Fruit fly (Drosophila melanogaster) whole organism, embryonic: ENCODE measurements around the gene CG14277.

Experiments used
- Aef1 ChIP-seq: fragments of 200-800 bp; sonication (Bioruptor generic); IDR thresholded peaks from 3 replicates; pipeline ENCODE4 v1.3.6; 2022; ENCODE audit warnings: missing biosample characterization, missing genetic modification characterization
- Asciz ChIP-seq: fragments of 200-800 bp; sonication (Bioruptor generic); optimal IDR thresholded peaks from 2 replicates; lab custom pipeline; 2017; ENCODE audit warnings: missing biosample characterization, mild to moderate bottlenecking, missing genetic modification characterization, missing genetic modification reagents
- Atf-2 ChIP-seq: fragments of 200-800 bp; sonication (Bioruptor generic); optimal IDR thresholded peaks from 2 replicates; lab custom pipeline; 2016; ENCODE audit warnings: missing biosample characterization, missing genetic modification characterization
- B-H1 ChIP-seq: fragments of 200-800 bp; sonication (Bioruptor generic); IDR thresholded peaks from 3 replicates; pipeline ENCODE4 v1.3.6; 2022; ENCODE audit warnings: missing biosample characterization, missing genetic modification characterization
- BtbVII ChIP-seq: fragments of 200-800 bp; sonication (Bioruptor generic); optimal IDR thresholded peaks from 3 replicates; lab custom pipeline; 2017; ENCODE audit warnings: missing biosample characterization, mild to moderate bottlenecking, missing genetic modification characterization
- CG1233 ChIP-seq: fragments of 200-800 bp; sonication (Bioruptor generic); optimal IDR thresholded peaks from 4 replicates; lab custom pipeline; 2018; ENCODE audit warnings: missing biosample characterization, mild to moderate bottlenecking, missing genetic modification characterization
- CG12744 ChIP-seq: fragments of 200-800 bp; sonication (Bioruptor generic); optimal IDR thresholded peaks from 2 replicates; lab custom pipeline; 2016; ENCODE audit warnings: missing biosample characterization, missing genetic modification characterization
- CG13624 ChIP-seq: fragments of 200-800 bp; sonication (Bioruptor generic); optimal IDR thresholded peaks from 2 replicates; lab custom pipeline; 2016; ENCODE audit warnings: missing biosample characterization, missing genetic modification characterization
- CG13894 ChIP-seq: fragments of 200-800 bp; sonication (Bioruptor generic); optimal IDR thresholded peaks from 3 replicates; lab custom pipeline; 2018; ENCODE audit warnings: missing biosample characterization, mild to moderate bottlenecking, missing genetic modification characterization, moderate library complexity
- CG14860 ChIP-seq: fragments of 200-800 bp; sonication (Bioruptor generic); IDR thresholded peaks from 3 replicates; pipeline ENCODE4 v1.3.6; 2022; ENCODE audit warnings: missing biosample characterization, missing genetic modification characterization; ENCODE audit not compliant: partially characterized antibody
- CG15073 ChIP-seq: fragments of 200-800 bp; sonication (Bioruptor generic); optimal IDR thresholded peaks from 2 replicates; lab custom pipeline; 2016; ENCODE audit warnings: missing biosample characterization, missing genetic modification characterization
- CG15479 ChIP-seq: fragments of 200-800 bp; sonication (Bioruptor generic); optimal IDR thresholded peaks from 3 replicates; lab custom pipeline; 2019; ENCODE audit warnings: missing biosample characterization, mild to moderate bottlenecking, missing genetic modification characterization, moderate library complexity
- CG30403 ChIP-seq: fragments of 200-800 bp; sonication (Bioruptor generic); optimal IDR thresholded peaks from 3 replicates; lab custom pipeline; 2016; ENCODE audit warnings: missing biosample characterization, missing genetic modification characterization
- CG32532 ChIP-seq: fragments of 200-800 bp; sonication (Bioruptor generic); IDR thresholded peaks from 2 replicates; pipeline ENCODE4 v1.3.6; 2022; ENCODE audit warnings: missing biosample characterization, missing genetic modification characterization
- CG32767 ChIP-seq: fragments of 200-800 bp; sonication (Bioruptor generic); IDR thresholded peaks from 2 replicates; pipeline ENCODE4 v1.3.6; 2022; ENCODE audit warnings: missing biosample characterization, missing genetic modification characterization
- CG3726 ChIP-seq: fragments of 200-800 bp; sonication (Bioruptor generic); IDR thresholded peaks from 3 replicates; pipeline ENCODE4, ENCODE4 v1.3.6; 2022; ENCODE audit warnings: missing biosample characterization, missing genetic modification characterization
- CG4820 ChIP-seq: fragments of 200-800 bp; sonication (Bioruptor generic); optimal IDR thresholded peaks from 3 replicates; lab custom pipeline; 2016; ENCODE audit warnings: missing biosample characterization, missing genetic modification characterization
- CG6765 ChIP-seq: fragments of 200-800 bp; sonication (Bioruptor generic); optimal IDR thresholded peaks from 3 replicates; lab custom pipeline; 2017; ENCODE audit warnings: missing biosample characterization, mild to moderate bottlenecking, missing genetic modification characterization
- CG7357 ChIP-seq: fragments of 200-800 bp; sonication (Bioruptor generic); IDR thresholded peaks from 3 replicates; pipeline ENCODE4 v1.3.6; 2022; ENCODE audit warnings: missing biosample characterization, missing genetic modification characterization
- CG7839 ChIP-seq: fragments of 200-800 bp; sonication (Bioruptor generic); optimal IDR thresholded peaks from 3 replicates; lab custom pipeline; 2018; ENCODE audit warnings: missing biosample characterization, mild to moderate bottlenecking, missing genetic modification characterization, moderate library complexity
- CG8924 ChIP-seq: fragments of 200-800 bp; optimal IDR thresholded peaks from 3 replicates; lab custom pipeline; 2019; ENCODE audit warnings: missing biosample characterization, mild to moderate bottlenecking, missing genetic modification characterization, moderate library complexity
- CG9437 ChIP-seq: fragments of 200-800 bp; sonication (Bioruptor generic); optimal IDR thresholded peaks from 2 replicates; lab custom pipeline; 2018; ENCODE audit warnings: missing biosample characterization, mild to moderate bottlenecking, missing genetic modification characterization
- CG9727 ChIP-seq: fragments of 200-800 bp; sonication (Bioruptor generic); optimal IDR thresholded peaks from 3 replicates; lab custom pipeline; 2017; ENCODE audit warnings: missing biosample characterization, mild to moderate bottlenecking, missing genetic modification characterization
- CG9797 ChIP-seq: fragments of 200-800 bp; sonication (Bioruptor generic); optimal IDR thresholded peaks from 3 replicates; lab custom pipeline; 2018; ENCODE audit warnings: missing biosample characterization, mild to moderate bottlenecking, missing genetic modification characterization
- CG9876 ChIP-seq: fragments of 200-800 bp; sonication (Bioruptor generic); optimal IDR thresholded peaks from 2 replicates; lab custom pipeline; 2016; ENCODE audit warnings: missing biosample characterization, missing genetic modification characterization
- CHES-1-like ChIP-seq: fragments of 200-800 bp; sonication (Bioruptor generic); optimal IDR thresholded peaks from 2 replicates; lab custom pipeline; 2016; ENCODE audit warnings: missing biosample characterization, missing genetic modification characterization
- D19A ChIP-seq: fragments of 200-800 bp; optimal IDR thresholded peaks from 3 replicates; lab custom pipeline; 2019; ENCODE audit warnings: missing biosample characterization, mild to moderate bottlenecking, missing genetic modification characterization, moderate library complexity
- Dad ChIP-seq: fragments of 200-800 bp; sonication (Bioruptor generic); optimal IDR thresholded peaks from 3 replicates; lab custom pipeline; 2016; ENCODE audit warnings: missing biosample characterization, missing genetic modification characterization
- Dip2 ChIP-seq: fragments of 200-800 bp; sonication (Bioruptor generic); IDR thresholded peaks from 2 replicates; pipeline ENCODE4 v1.3.6; 2022; ENCODE audit warnings: missing biosample characterization, missing genetic modification characterization
- Gsc ChIP-seq: fragments of 200-800 bp; sonication (Bioruptor generic); IDR thresholded peaks from 2 replicates; pipeline ENCODE4 v1.3.6; 2022; ENCODE audit warnings: missing biosample characterization, missing genetic modification characterization
- Gug ChIP-seq: fragments of 200-800 bp; sonication (Bioruptor generic); IDR thresholded peaks from 4 replicates; pipeline ENCODE4 v1.3.6; 2022; ENCODE audit warnings: missing biosample characterization, missing genetic modification characterization
- Hey ChIP-seq: fragments of 200-800 bp; sonication (Bioruptor generic); optimal IDR thresholded peaks from 3 replicates; lab custom pipeline; 2018; ENCODE audit warnings: missing biosample characterization, mild to moderate bottlenecking, missing genetic modification characterization
- Jarid2 ChIP-seq: fragments of 200-800 bp; sonication (Bioruptor generic); optimal IDR thresholded peaks from 3 replicates; lab custom pipeline; 2017; ENCODE audit warnings: mild to moderate bottlenecking, missing biosample characterization, missing genetic modification reagents, missing genetic modification characterization
- Mes4 ChIP-seq: fragments of 200-800 bp; sonication (Bioruptor generic); optimal IDR thresholded peaks from 2 replicates; lab custom pipeline; 2016; ENCODE audit warnings: missing biosample characterization, missing genetic modification characterization
- NC2β ChIP-seq: fragments of 200-800 bp; sonication (Bioruptor generic); optimal IDR thresholded peaks from 2 replicates; lab custom pipeline; 2016; ENCODE audit warnings: missing biosample characterization, missing genetic modification characterization
- Nf-YB ChIP-seq: fragments of 200-800 bp; sonication (Bioruptor generic); optimal IDR thresholded peaks from 3 replicates; lab custom pipeline; 2019; ENCODE audit warnings: missing biosample characterization, mild to moderate bottlenecking, missing genetic modification characterization, moderate library complexity
- Sox100B ChIP-seq: fragments of 200-800 bp; sonication (Bioruptor generic); optimal IDR thresholded peaks from 3 replicates; lab custom pipeline; 2018; ENCODE audit warnings: missing biosample characterization, mild to moderate bottlenecking, missing genetic modification characterization
- Tbp ChIP-seq: fragments of >200 bp; optimal IDR thresholded peaks from 2 replicates; lab custom pipeline; 2018; ENCODE audit warnings: missing biosample characterization, missing genetic modification characterization
- Trl ChIP-seq, 3 experiments: fragments of >200 bp in 2 of 3; fragments of 200-800 bp in 1 of 3; sonication (Bioruptor generic) in 1 of 3; optimal IDR thresholded peaks; 2 replicates in 1 of 3; 3 replicates in 2 of 3; lab custom pipeline; 2016 to 2017; ENCODE audit warnings: missing biosample characterization in 1 of 3, missing genetic modification characterization in 1 of 3
- Vsx1 ChIP-seq: fragments of 200-800 bp; sonication (Bioruptor generic); optimal IDR thresholded peaks from 2 replicates; lab custom pipeline; 2017; ENCODE audit warnings: missing biosample characterization, mild to moderate bottlenecking, missing genetic modification characterization, missing genetic modification reagents
- ac ChIP-seq: fragments of 200-800 bp; sonication (Bioruptor generic); optimal IDR thresholded peaks from 3 replicates; lab custom pipeline; 2017; ENCODE audit warnings: missing biosample characterization, mild to moderate bottlenecking, missing genetic modification characterization
- az2 ChIP-seq: fragments of 200-800 bp; sonication (Bioruptor generic); optimal IDR thresholded peaks from 3 replicates; lab custom pipeline; 2016; ENCODE audit warnings: missing biosample characterization, missing genetic modification characterization
- btn ChIP-seq: fragments of 200-800 bp; sonication (Bioruptor generic); optimal IDR thresholded peaks from 2 replicates; lab custom pipeline; 2016; ENCODE audit warnings: missing biosample characterization, missing genetic modification characterization
- eyg ChIP-seq: fragments of 200-800 bp; sonication (Bioruptor generic); optimal IDR thresholded peaks from 3 replicates; lab custom pipeline; 2016; ENCODE audit warnings: missing biosample characterization, missing genetic modification characterization
- fd3F ChIP-seq: fragments of 200-800 bp; sonication (Bioruptor generic); optimal IDR thresholded peaks from 2 replicates; lab custom pipeline; 2018; ENCODE audit warnings: missing biosample characterization, mild to moderate bottlenecking, missing genetic modification characterization, moderate library complexity
- fd96Cb ChIP-seq: fragments of 200-800 bp; sonication (Bioruptor generic); optimal IDR thresholded peaks from 2 replicates; lab custom pipeline; 2018; ENCODE audit warnings: missing biosample characterization, mild to moderate bottlenecking, missing genetic modification characterization, moderate library complexity
- gsb-n ChIP-seq: fragments of 200-800 bp; sonication (Bioruptor generic); optimal IDR thresholded peaks from 3 replicates; lab custom pipeline; 2018; ENCODE audit warnings: missing biosample characterization, mild to moderate bottlenecking, missing genetic modification characterization
- hbn ChIP-seq: fragments of 200-800 bp; sonication (Bioruptor generic); IDR thresholded peaks from 2 replicates; pipeline ENCODE4 v1.3.6; 2022; ENCODE audit warnings: missing biosample characterization, missing genetic modification characterization; ENCODE audit not compliant: partially characterized antibody
- pfk ChIP-seq: fragments of 200-800 bp; sonication (Bioruptor generic); optimal IDR thresholded peaks from 2 replicates; lab custom pipeline; 2018; ENCODE audit warnings: missing biosample characterization, mild to moderate bottlenecking, missing genetic modification characterization, moderate library complexity
- slbo ChIP-seq: fragments of 200-800 bp; sonication (Bioruptor generic); IDR thresholded peaks from 2 replicates; pipeline ENCODE4 v1.3.6; 2022; ENCODE audit warnings: missing biosample characterization, missing genetic modification characterization
- twi ChIP-seq: fragments of 200-800 bp; optimal IDR thresholded peaks from 2 replicates; lab custom pipeline; 2019; ENCODE audit warnings: missing biosample characterization, mild to moderate bottlenecking, missing genetic modification characterization, moderate library complexity
- zfh1 ChIP-seq: fragments of 200-800 bp; sonication (Bioruptor generic); IDR thresholded peaks from 3 replicates; pipeline ENCODE4 v1.3.6; 2022; ENCODE audit warnings: missing biosample characterization, missing genetic modification characterization

Gene CG14277

DNA sequence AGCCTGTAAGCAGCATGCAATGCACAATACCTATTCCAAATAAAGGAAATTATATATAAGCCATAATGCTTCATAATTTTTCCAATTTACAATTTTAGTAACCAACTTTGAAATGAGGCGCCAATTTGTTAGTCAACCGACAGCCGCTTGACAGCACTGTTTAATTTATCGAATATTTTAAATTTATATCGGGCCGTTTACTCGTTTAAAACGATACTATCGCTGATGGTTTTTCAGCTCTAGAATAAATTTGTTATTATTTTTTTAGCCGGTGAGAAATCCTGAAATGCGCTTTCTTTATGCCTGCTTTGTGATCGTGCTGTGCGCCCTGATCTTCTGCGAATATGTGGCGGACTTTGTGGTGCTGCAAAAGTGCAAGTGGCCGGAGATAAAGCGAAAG lies 43.5 kb upstream of the CG14277 start, which contains the start of gene PGAP5 (continued):
- no peak for TF ChIP-seq Gsc
- TF ChIP-seq CG1233 = no peak
- TF ChIP-seq Sox100B (GFP tag; lab: Kevin White, UChicago) = no peak
- no peak for TF ChIP-seq Trl (optimal IDR thresholded peaks at IDR 0.05; lab: Kevin White, UChicago)
- TF ChIP-seq Trl (GFP tag; optimal IDR thresholded peaks at IDR 0.05; lab: Kevin White, UChicago) = no peak
- no peak for TF ChIP-seq Atf-2 (GFP tag; lab: Kevin White, UChicago)
- TF ChIP-seq CG9437 (GFP tag; lab: Kevin White, UChicago) = no peak
- TF ChIP-seq CG32532 = 0 out of 2 replicates have a peak, but pooled peaks have one; percentile 25
- no peak for TF ChIP-seq az2
- peak; percentile 26 for TF ChIP-seq CHES-1-like
- TF ChIP-seq CG12744 (GFP tag; lab: Kevin White, UChicago) = no peak
- TF ChIP-seq CG9876 (GFP tag; lab: Kevin White, UChicago) = no peak
- peak; percentile 13 for TF ChIP-seq CG9797 (GFP tag; lab: Kevin White, UChicago)
- TF ChIP-seq Nf-YB (GFP tag; lab: Kevin White, UChicago) = no peak
- TF ChIP-seq CG32767 (GFP tag; lab: Robert Waterston, UW) = no peak
- no peak for TF ChIP-seq D19A (tag; lab: Kevin White, UChicago)
- TF ChIP-seq BtbVII (GFP tag; lab: Kevin White, UChicago) = no peak
- TF ChIP-seq Dad (GFP tag; lab: Kevin White, UChicago) = no peak
- TF ChIP-seq Gug (GFP tag; lab: Robert Waterston, UW) = no peak
- no peak for TF ChIP-seq CG9727 (GFP tag; lab: Kevin White, UChicago)
- TF ChIP-seq fd96Cb (tag; lab: Kevin White, UChicago) = no peak
- no peak for TF ChIP-seq CG8924 (tag; lab: Kevin White, UChicago)
- no peak for TF ChIP-seq Tbp
- TF ChIP-seq CG15073 (GFP tag; lab: Kevin White, UChicago) = no peak
- no peak for TF ChIP-seq eyg (GFP tag; lab: Kevin White, UChicago)
- no peak for TF ChIP-seq Vsx1
- TF ChIP-seq hbn (GFP tag; lab: Robert Waterston, UW) = peak; percentile 98
- no peak for TF ChIP-seq CG13894 (tag; lab: Kevin White, UChicago)
- TF ChIP-seq zfh1 (GFP tag; lab: Robert Waterston, UW) = no peak
- no peak for TF ChIP-seq btn (GFP tag; lab: Kevin White, UChicago)
- no peak for TF ChIP-seq B-H1
- TF ChIP-seq CG7357 (GFP tag; lab: Robert Waterston, UW) = no peak
- no peak for TF ChIP-seq Dip2 (GFP tag; lab: Robert Waterston, UW)
- peak; percentile 85 for TF ChIP-seq CG14860 (GFP tag; lab: Robert Waterston, UW)
- peak; percentile 5 for TF ChIP-seq NC2β
- TF ChIP-seq Aef1 (GFP tag; lab: Robert Waterston, UW) = no peak
- peak; percentile 32 for TF ChIP-seq CG30403
- TF ChIP-seq CG4820 (GFP tag; lab: Kevin White, UChicago) = no peak
- TF ChIP-seq CG6765 (GFP tag; lab: Kevin White, UChicago) = no peak
- no peak for TF ChIP-seq gsb-n (tag; lab: Kevin White, UChicago)
- TF ChIP-seq Mes4 = no peak
- no peak for TF ChIP-seq ac (GFP tag; lab: Kevin White, UChicago)
- TF ChIP-seq CG3726 = no peak
- TF ChIP-seq Jarid2 (GFP tag; lab: Kevin White, UChicago) = no peak
- TF ChIP-seq Hey (tag; lab: Kevin White, UChicago) = no peak
- TF ChIP-seq slbo (GFP tag; lab: Robert Waterston, UW) = peak; percentile 42; the same call in 1 of the 2 replicates
- TF ChIP-seq pfk (GFP tag; lab: Kevin White, UChicago) = no peak
- TF ChIP-seq CG13624 (GFP tag; lab: Kevin White, UChicago) = peak; percentile 19
- TF ChIP-seq CG7839 (tag; lab: Kevin White, UChicago) = no peak
- TF ChIP-seq fd3F (GFP tag; lab: Kevin White, UChicago) = no peak
- TF ChIP-seq twi (tag; lab: Kevin White, UChicago) = no peak
- no peak for TF ChIP-seq CG15479 (GFP tag; lab: Kevin White, UChicago)
- TF ChIP-seq Asciz (GFP tag; lab: Kevin White, UChicago) = no peak
